Fruit fly (Drosophila melanogaster): ENCODE results near the gene Prosalpha4.

dm6 chrX:16309764-16310163 is 33.7 kb downstream of the Prosalpha4 start:
- TF ChIP-seq dsx (GFP tag; optimal IDR thresholded peaks at IDR 0.05; ENCODE audit: poor library complexity, severe bottlenecking) = no peak
- TF ChIP-seq Hr39 (GFP tag; optimal IDR thresholded peaks at IDR 0.05) = no peak
- no peak for TF ChIP-seq Sox102F (GFP tag; optimal IDR thresholded peaks at IDR 0.05)
- TF ChIP-seq CG11294 (GFP tag; IDR thresholded peaks at IDR 0.05) = no peak

Measured in whole organism, prepupa.